Worm (Caenorhabditis elegans) whole organism, L2 larva: ENCODE measurements around the gene mak-1.

ENCODE experiments used
- C34F6.9 ChIP-seq: fragments of 150-350 bp; optimal IDR thresholded peaks from 2 replicates; lab custom pipeline; 2014; ENCODE audit warnings: missing biosample characterization, missing genetic modification characterization
- F13H6.1 ChIP-seq: sonication (generic microtip); optimal IDR thresholded peaks from 2 replicates; lab custom pipeline; 2016; ENCODE audit warnings: missing genetic modification characterization, missing compliant biosample characterization
- R02D3.7 ChIP-seq: fragments of 150-350 bp; optimal IDR thresholded peaks from 2 replicates; lab custom pipeline; 2014; ENCODE audit warnings: missing biosample characterization, missing genetic modification characterization
- Y55F3AM.14 ChIP-seq: fragments of 200-800 bp; sonication (Bioruptor generic); optimal IDR thresholded peaks from 2 replicates; lab custom pipeline; 2018; ENCODE audit warnings: mild to moderate bottlenecking, missing genetic modification characterization, missing compliant biosample characterization
- ZK546.5 ChIP-seq: sonication (generic microtip); optimal IDR thresholded peaks from 2 replicates; lab custom pipeline; 2017; ENCODE audit warnings: missing biosample characterization, missing genetic modification characterization
- alr-1 ChIP-seq: fragments of 150-350 bp; optimal IDR thresholded peaks from 2 replicates; lab custom pipeline; 2014; ENCODE audit warnings: missing biosample characterization, missing genetic modification characterization
- aly-2 ChIP-seq: fragments of 150-350 bp; optimal IDR thresholded peaks from 2 replicates; lab custom pipeline; 2014; ENCODE audit warnings: missing biosample characterization, missing genetic modification characterization
- ama-1 ChIP-seq: fragments of 150-350 bp; optimal IDR thresholded peaks from 2 replicates; lab custom pipeline; 2018; ENCODE audit warnings: inconsistent platforms
- blmp-1 ChIP-seq: sonication (generic microtip); optimal IDR thresholded peaks from 2 replicates; lab custom pipeline; 2017; ENCODE audit warnings: missing genetic modification characterization, mild to moderate bottlenecking, missing compliant biosample characterization, antibody characterized with exemption, moderate library complexity; ENCODE audit not compliant: insufficient read depth
- ceh-16 ChIP-seq: fragments of 150-350 bp; optimal IDR thresholded peaks from 2 replicates; lab custom pipeline; 2014; ENCODE audit warnings: missing biosample characterization, missing genetic modification characterization
- ceh-82 ChIP-seq: fragments of 150-350 bp; optimal IDR thresholded peaks from 2 replicates; lab custom pipeline; 2014; ENCODE audit warnings: missing biosample characterization, missing genetic modification characterization
- elt-1 ChIP-seq: fragments of 150-350 bp; optimal IDR thresholded peaks from 2 replicates; lab custom pipeline; 2014; ENCODE audit warnings: missing biosample characterization, missing genetic modification characterization
- elt-3 ChIP-seq: sonication (generic microtip); optimal IDR thresholded peaks from 2 replicates; lab custom pipeline; 2017; ENCODE audit warnings: missing biosample characterization, missing genetic modification characterization
- fos-1 ChIP-seq: fragments of 150-350 bp; optimal IDR thresholded peaks from 2 replicates; lab custom pipeline; 2014; ENCODE audit warnings: missing biosample characterization, missing genetic modification characterization
- gmeb-1 ChIP-seq: fragments of 150-350 bp; optimal IDR thresholded peaks from 2 replicates; lab custom pipeline; 2014; ENCODE audit warnings: missing biosample characterization, missing genetic modification characterization
- lin-11 ChIP-seq: fragments of 150-350 bp; sonication (generic microtip); optimal IDR thresholded peaks from 2 replicates; lab custom pipeline; 2014; ENCODE audit warnings: missing biosample characterization, missing genetic modification characterization, inconsistent platforms, mixed read lengths
- lin-13 ChIP-seq: fragments of 150-350 bp; optimal IDR thresholded peaks from 2 replicates; lab custom pipeline; 2014; ENCODE audit warnings: missing biosample characterization, missing genetic modification reagents, missing genetic modification characterization
- lin-39 ChIP-seq: fragments of 150-350 bp; optimal IDR thresholded peaks from 2 replicates; lab custom pipeline; 2014; ENCODE audit warnings: missing biosample characterization, missing genetic modification reagents, missing genetic modification characterization
- lsy-2 ChIP-seq, 2 experiments: fragments of 150-350 bp in 1 of 2; sonication (generic microtip) in 1 of 2; optimal IDR thresholded peaks; 2 replicates each; lab custom pipeline; 2014 to 2017; ENCODE audit warnings: missing biosample characterization in 2 of 2, missing genetic modification characterization in 2 of 2
- mab-5 ChIP-seq: fragments of 150-350 bp; optimal IDR thresholded peaks from 2 replicates; lab custom pipeline; 2014; ENCODE audit warnings: missing biosample characterization, missing genetic modification characterization
- mbf-1 ChIP-seq: sonication (generic microtip); optimal IDR thresholded peaks from 2 replicates; lab custom pipeline; 2017; ENCODE audit warnings: missing biosample characterization, missing genetic modification characterization
- mdl-1 ChIP-seq, 2 experiments: fragments of 150-350 bp in 1 of 2; sonication (generic microtip) in 1 of 2; optimal IDR thresholded peaks; 2 replicates each; lab custom pipeline; 2017; ENCODE audit warnings: missing biosample characterization in 2 of 2, missing genetic modification characterization in 2 of 2
- nhr-10 ChIP-seq: sonication (generic microtip); optimal IDR thresholded peaks from 2 replicates; lab custom pipeline; 2017; ENCODE audit warnings: missing biosample characterization, missing genetic modification characterization
- nhr-11 ChIP-seq: fragments of 150-350 bp; optimal IDR thresholded peaks from 2 replicates; lab custom pipeline; 2014; ENCODE audit warnings: missing biosample characterization, missing genetic modification characterization
- nhr-12 ChIP-seq: fragments of 150-350 bp; optimal IDR thresholded peaks from 2 replicates; lab custom pipeline; 2014; ENCODE audit warnings: missing biosample characterization, missing genetic modification characterization
- nhr-129 ChIP-seq: fragments of 150-350 bp; optimal IDR thresholded peaks from 2 replicates; lab custom pipeline; 2014; ENCODE audit warnings: missing biosample characterization, missing genetic modification characterization
- nhr-21 ChIP-seq: fragments of 150-350 bp; optimal IDR thresholded peaks from 2 replicates; lab custom pipeline; 2014; ENCODE audit warnings: missing biosample characterization, missing genetic modification characterization
- nhr-23 ChIP-seq: fragments of 150-350 bp; optimal IDR thresholded peaks from 2 replicates; lab custom pipeline; 2014; ENCODE audit warnings: missing biosample characterization, missing genetic modification reagents, missing genetic modification characterization
- nhr-6 ChIP-seq: fragments of 150-350 bp; optimal IDR thresholded peaks from 2 replicates; lab custom pipeline; 2014; ENCODE audit warnings: missing biosample characterization, missing genetic modification characterization
- nhr-77 ChIP-seq: fragments of 150-350 bp; optimal IDR thresholded peaks from 2 replicates; lab custom pipeline; 2014; ENCODE audit warnings: missing biosample characterization, missing genetic modification characterization
- peb-1 ChIP-seq: fragments of 150-350 bp; optimal IDR thresholded peaks from 2 replicates; lab custom pipeline; 2014; ENCODE audit warnings: missing biosample characterization, missing genetic modification characterization
- sem-4 ChIP-seq: fragments of 150-350 bp; optimal IDR thresholded peaks from 2 replicates; lab custom pipeline; 2014; ENCODE audit warnings: missing biosample characterization, missing genetic modification reagents, missing genetic modification characterization
- skn-1 ChIP-seq: sonication (generic microtip); optimal IDR thresholded peaks from 2 replicates; lab custom pipeline; 2017; ENCODE audit warnings: missing biosample characterization, missing genetic modification characterization
- sma-3 ChIP-seq: sonication (generic microtip); optimal IDR thresholded peaks from 2 replicates; lab custom pipeline; 2016; ENCODE audit warnings: missing genetic modification reagents, missing genetic modification characterization, missing compliant biosample characterization
- sma-9 ChIP-seq, 2 experiments: fragments of 150-350 bp in 1 of 2; sonication (generic microtip) in 1 of 2; optimal IDR thresholded peaks; 2 replicates each; lab custom pipeline; 2014 to 2016; ENCODE audit warnings: missing genetic modification characterization in 2 of 2, mild to moderate bottlenecking in 1 of 2, missing biosample characterization in 1 of 2, missing compliant biosample characterization in 1 of 2, missing genetic modification reagents in 1 of 2, moderate library complexity in 1 of 2
- snpc-4 ChIP-seq: fragments of 150-350 bp; optimal IDR thresholded peaks from 2 replicates; lab custom pipeline; 2014; ENCODE audit warnings: missing biosample characterization, missing genetic modification characterization
- unc-39 ChIP-seq: fragments of 150-350 bp; optimal IDR thresholded peaks from 2 replicates; lab custom pipeline; 2014; ENCODE audit warnings: missing biosample characterization, missing genetic modification characterization
- zag-1 ChIP-seq: fragments of 150-350 bp; optimal IDR thresholded peaks from 2 replicates; lab custom pipeline; 2014; ENCODE audit warnings: missing biosample characterization, missing genetic modification characterization
- ztf-1 ChIP-seq: fragments of 200-800 bp; sonication (Bioruptor generic); conservative IDR thresholded peaks from 2 replicates; pipeline ENCODE4 v1.3.6; 2022; ENCODE audit warnings: missing genetic modification characterization, missing compliant biosample characterization
- ztf-11 ChIP-seq: sonication (generic microtip); optimal IDR thresholded peaks from 2 replicates; lab custom pipeline; 2017; ENCODE audit warnings: missing biosample characterization, missing genetic modification characterization
- ztf-4 ChIP-seq: fragments of 150-350 bp; optimal IDR thresholded peaks from 2 replicates; lab custom pipeline; 2014; ENCODE audit warnings: missing biosample characterization, missing genetic modification characterization

Gene mak-1

ce11 chrII:8789828-8790558 lies 46.1 kb downstream of the mak-1 start, which contains the start of gene F07H5.13 (continued):
- TF ChIP-seq ceh-82 (tag; lab: Kevin White, UChicago) (no peak), blmp-1 (tag; lab: Kevin White, UChicago) (no peak), ceh-16 (tag; lab: Kevin White, UChicago) (no peak), nhr-11 (tag; lab: Kevin White, UChicago) (no peak), mab-5 (tag; lab: Kevin White, UChicago) (no peak), alr-1 (tag; lab: Kevin White, UChicago) (no peak), mbf-1 (no peak), nhr-77 (tag; lab: Kevin White, UChicago) (no peak), sem-4 (no peak)

- TF ChIP-seq elt-1 (tag; lab: Kevin White, UChicago), result no peak
- no peak for TF ChIP-seq ztf-1 (GFP tag; lab: Robert Waterston, UW)
Measured at ce11 chrII:8792640-8793039, 48.8 kb downstream of the mak-1 start, which contains the start of gene idpa-2. Gene idpa-2 (minus strand): TSS chrII:8792740.

- no peak for TF ChIP-seq unc-39 (tag; lab: Kevin White, UChicago)
- TF ChIP-seq ztf-4 (tag; lab: Kevin White, UChicago), result no peak
- no peak for TF ChIP-seq ztf-1 (GFP tag; lab: Robert Waterston, UW)
Measured at ce11 chrII:8794072-8794471, 50.2 kb downstream of the mak-1 start, which contains the start of gene F07H5.7. Gene F07H5.7 (minus strand): TSS chrII:8794172.

DNA sequence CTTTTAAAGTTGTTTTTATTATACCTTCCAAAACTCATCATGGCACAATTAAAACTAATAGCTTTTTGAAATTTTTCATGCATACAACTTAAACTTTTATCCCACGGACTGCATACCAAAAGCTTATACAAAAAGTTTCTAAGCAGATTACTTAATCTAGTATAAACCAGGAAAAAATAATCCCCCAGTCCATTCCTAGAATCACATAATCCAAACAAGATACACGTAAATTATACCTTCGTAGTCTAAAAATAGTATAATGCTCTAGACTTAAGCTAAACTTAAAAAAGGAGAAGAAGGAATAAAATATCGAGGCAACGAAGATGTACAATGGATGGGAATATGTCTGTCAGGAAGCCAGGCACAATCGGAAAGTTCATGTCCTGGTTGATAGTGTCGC lies 51.4 kb downstream of the mak-1 start:
- TF ChIP-seq blmp-1 (tag; lab: Kevin White, UChicago) (no peak), sma-9 (GFP tag; optimal IDR thresholded peaks at IDR 0.05; lab: Kevin White, UChicago) (peak; percentile 17), sma-9 (tag; optimal IDR thresholded peaks at IDR 0.05; lab: Kevin White, UChicago) (no peak), ztf-4 (tag; lab: Kevin White, UChicago) (no peak), aly-2 (tag; lab: Kevin White, UChicago) (no peak), R02D3.7 (tag; lab: Kevin White, UChicago) (no peak)

DNA sequence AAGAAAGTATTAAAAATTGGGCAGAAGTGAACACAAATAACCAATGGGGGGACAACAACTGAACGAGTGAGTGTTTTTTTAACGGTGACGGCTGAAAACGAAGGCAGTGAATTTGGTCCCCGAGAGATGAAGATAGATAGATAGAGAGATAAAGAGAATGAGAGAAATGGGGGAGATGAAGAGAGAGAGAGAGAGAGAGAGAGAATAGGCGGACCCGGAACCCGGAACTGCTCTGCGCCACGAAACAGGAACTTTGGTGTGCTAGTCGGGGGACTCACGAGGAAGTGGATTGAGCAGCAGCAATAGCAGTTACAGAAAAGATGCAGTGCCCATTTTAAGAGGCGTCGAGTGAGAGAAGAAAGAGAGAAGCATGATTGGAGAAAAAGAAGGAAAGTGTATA lies 52.5 kb downstream of the mak-1 start:
- TF ChIP-seq ceh-16 (tag; lab: Kevin White, UChicago), result no peak
- peak; percentile 88 for TF ChIP-seq F13H6.1
- TF ChIP-seq peb-1 (tag; lab: Kevin White, UChicago), result no peak
- peak; percentile 38 for TF ChIP-seq Y55F3AM.14 (GFP tag; lab: Kevin White, UChicago)
- TF ChIP-seq blmp-1 (tag; lab: Kevin White, UChicago), result no peak
- no peak for TF ChIP-seq nhr-10
- no peak for TF ChIP-seq aly-2 (tag; lab: Kevin White, UChicago)
- TF ChIP-seq mbf-1, result no peak
- peak; percentile 22 to 82 for TF ChIP-seq mdl-1 (tag; optimal IDR thresholded peaks at IDR 0.05; lab: Kevin White, UChicago)
- TF ChIP-seq ztf-4 (tag; lab: Kevin White, UChicago), result peak; percentile 63
- TF ChIP-seq nhr-12 (tag; lab: Kevin White, UChicago), result no peak
- TF ChIP-seq ztf-11 (tag; lab: Kevin White, UChicago), result no peak
- peak; percentile 79 for TF ChIP-seq zag-1 (tag; lab: Kevin White, UChicago)
- peak; percentile 52 for TF ChIP-seq ceh-82 (tag; lab: Kevin White, UChicago)
- no peak for TF ChIP-seq unc-39 (tag; lab: Kevin White, UChicago)
- TF ChIP-seq nhr-21 (tag; lab: Kevin White, UChicago), result no peak
- TF ChIP-seq fos-1, result peak; percentile 19
- TF ChIP-seq alr-1 (tag; lab: Kevin White, UChicago), result no peak
- no peak for TF ChIP-seq R02D3.7 (tag; lab: Kevin White, UChicago)
- TF ChIP-seq ZK546.5 (tag; lab: Kevin White, UChicago), result no peak
- no peak for TF ChIP-seq sma-3 (GFP tag; lab: Kevin White, UChicago)
- TF ChIP-seq elt-1 (tag; lab: Kevin White, UChicago), result no peak
- TF ChIP-seq C34F6.9 (tag; lab: Kevin White, UChicago), result peak; percentile 88
- TF ChIP-seq ztf-1 (GFP tag; lab: Robert Waterston, UW), result no peak
- TF ChIP-seq nhr-23, result no peak
- peak; percentile 95 for TF ChIP-seq sma-9 (GFP tag; optimal IDR thresholded peaks at IDR 0.05; lab: Kevin White, UChicago)
- no peak for TF ChIP-seq sma-9 (tag; optimal IDR thresholded peaks at IDR 0.05; lab: Kevin White, UChicago)
- TF ChIP-seq gmeb-1 (tag; lab: Kevin White, UChicago), result no peak
- TF ChIP-seq snpc-4 (tag; lab: Kevin White, UChicago), result peak; percentile 6
- TF ChIP-seq lin-13, result no peak
- TF ChIP-seq nhr-129 (tag; lab: Kevin White, UChicago), result peak; percentile 55
- TF ChIP-seq lsy-2 (tag; optimal IDR thresholded peaks at IDR 0.05; lab: Kevin White, UChicago), result peak; percentile 3 to 74
- no peak for TF ChIP-seq lin-39 (tag; lab: Kevin White, UChicago)
- TF ChIP-seq elt-3 (tag; lab: Kevin White, UChicago), result no peak
- TF ChIP-seq nhr-77 (tag; lab: Kevin White, UChicago), result no peak
- TF ChIP-seq lin-11, result peak; percentile 44
- TF ChIP-seq ama-1 (lab: Kevin White, UChicago), result no peak
- TF ChIP-seq skn-1, result no peak
- no peak for TF ChIP-seq nhr-6 (tag; lab: Kevin White, UChicago)
